Fruit fly (Drosophila melanogaster) whole organism, embryonic: Measurements from ENCODE around the gene Atox1.
A peak's percentile ranks its signal among the peaks of the same experiment; 100 is the strongest.

Experiments
- Abd-B ChIP-seq: fragments of 200-800 bp; sonication (Bioruptor generic); optimal IDR thresholded peaks from 2 replicates; lab custom pipeline; 2018; ENCODE audit warnings: missing biosample characterization, mild to moderate bottlenecking, missing genetic modification characterization, moderate library complexity
- Adf1 ChIP-seq: fragments of 200-800 bp; sonication (Bioruptor generic); IDR thresholded peaks from 2 replicates; pipeline ENCODE4 v1.3.6; 2022; ENCODE audit warnings: missing biosample characterization, missing genetic modification characterization
- B-H1 ChIP-seq: fragments of 200-800 bp; sonication (Bioruptor generic); IDR thresholded peaks from 3 replicates; pipeline ENCODE4 v1.3.6; 2022; ENCODE audit warnings: missing biosample characterization, missing genetic modification characterization
- Bdp1 ChIP-seq: fragments of 200-800 bp; sonication (Bioruptor generic); optimal IDR thresholded peaks from 3 replicates; lab custom pipeline; 2016; ENCODE audit warnings: missing biosample characterization, missing genetic modification characterization
- CG1024 ChIP-seq: fragments of 200-800 bp; sonication (Bioruptor generic); IDR thresholded peaks from 2 replicates; pipeline ENCODE4 v1.3.6; 2022; ENCODE audit warnings: missing biosample characterization, missing genetic modification characterization
- CG10267 ChIP-seq: fragments of 200-800 bp; sonication (Bioruptor generic); optimal IDR thresholded peaks from 2 replicates; lab custom pipeline; 2018; ENCODE audit warnings: missing biosample characterization, mild to moderate bottlenecking, missing genetic modification characterization, moderate library complexity
- CG10274 ChIP-seq: fragments of 200-800 bp; sonication (Bioruptor generic); optimal IDR thresholded peaks from 3 replicates; lab custom pipeline; 2017; ENCODE audit warnings: missing biosample characterization, mild to moderate bottlenecking, missing genetic modification characterization
- CG13624 ChIP-seq: fragments of 200-800 bp; sonication (Bioruptor generic); optimal IDR thresholded peaks from 2 replicates; lab custom pipeline; 2016; ENCODE audit warnings: missing biosample characterization, missing genetic modification characterization
- CG15696 ChIP-seq: fragments of 200-800 bp; sonication (Bioruptor generic); optimal IDR thresholded peaks from 2 replicates; lab custom pipeline; 2019; ENCODE audit warnings: missing biosample characterization, mild to moderate bottlenecking, missing genetic modification characterization, moderate library complexity
- CG1647 ChIP-seq: fragments of 200-800 bp; sonication (Bioruptor generic); optimal IDR thresholded peaks from 3 replicates; lab custom pipeline; 2016; ENCODE audit warnings: missing biosample characterization, missing genetic modification characterization
- CG16863 ChIP-seq: fragments of 200-800 bp; sonication (Bioruptor generic); optimal IDR thresholded peaks from 3 replicates; lab custom pipeline; 2016; ENCODE audit warnings: missing biosample characterization, missing genetic modification characterization
- CG17328 ChIP-seq: fragments of 200-800 bp; sonication (Bioruptor generic); IDR thresholded peaks from 2 replicates; pipeline ENCODE4 v1.3.6; 2022; ENCODE audit warnings: missing biosample characterization, missing genetic modification characterization
- CG18262 ChIP-seq: fragments of 200-800 bp; optimal IDR thresholded peaks from 3 replicates; lab custom pipeline; 2019; ENCODE audit warnings: missing biosample characterization, mild to moderate bottlenecking, missing genetic modification characterization, moderate library complexity
- CG18619 ChIP-seq: fragments of 200-800 bp; sonication (Bioruptor generic); optimal IDR thresholded peaks from 3 replicates; lab custom pipeline; 2017; ENCODE audit warnings: missing biosample characterization, mild to moderate bottlenecking, missing genetic modification characterization
- CG18764 ChIP-seq: fragments of 200-800 bp; sonication (Bioruptor generic); optimal IDR thresholded peaks from 3 replicates; lab custom pipeline; 2016; ENCODE audit warnings: missing biosample characterization, missing genetic modification characterization
- CG2120 ChIP-seq: fragments of 200-800 bp; sonication (Bioruptor generic); optimal IDR thresholded peaks from 3 replicates; lab custom pipeline; 2016; ENCODE audit warnings: missing biosample characterization, missing genetic modification characterization
- CG2678 ChIP-seq: fragments of 200-800 bp; sonication (Bioruptor generic); optimal IDR thresholded peaks from 3 replicates; lab custom pipeline; 2019; ENCODE audit warnings: missing biosample characterization, mild to moderate bottlenecking, missing genetic modification characterization, moderate library complexity
- CG33213 ChIP-seq: fragments of 200-800 bp; sonication (Bioruptor generic); optimal IDR thresholded peaks from 3 replicates; lab custom pipeline; 2016; ENCODE audit warnings: missing biosample characterization, missing genetic modification characterization
- CG4617 ChIP-seq: fragments of 200-800 bp; sonication (Bioruptor generic); optimal IDR thresholded peaks from 3 replicates; lab custom pipeline; 2016; ENCODE audit warnings: missing biosample characterization, missing genetic modification characterization, borderline replicate concordance
- CG6689 ChIP-seq: fragments of 200-800 bp; sonication (Bioruptor generic); IDR thresholded peaks from 2 replicates; pipeline ENCODE4 v1.3.6; 2022; ENCODE audit warnings: missing biosample characterization, missing genetic modification characterization
- CG7786 ChIP-seq: fragments of 200-800 bp; sonication (Bioruptor generic); optimal IDR thresholded peaks from 2 replicates; lab custom pipeline; 2016; ENCODE audit warnings: missing biosample characterization, missing genetic modification characterization
- CG7839 ChIP-seq: fragments of 200-800 bp; sonication (Bioruptor generic); optimal IDR thresholded peaks from 3 replicates; lab custom pipeline; 2018; ENCODE audit warnings: missing biosample characterization, mild to moderate bottlenecking, missing genetic modification characterization, moderate library complexity
- CG7987 ChIP-seq: fragments of 200-800 bp; sonication (Bioruptor generic); optimal IDR thresholded peaks from 2 replicates; lab custom pipeline; 2018; ENCODE audit warnings: missing biosample characterization, mild to moderate bottlenecking, missing genetic modification characterization, moderate library complexity
- CG9215 ChIP-seq: fragments of 200-800 bp; sonication (Bioruptor generic); IDR thresholded peaks from 2 replicates; pipeline ENCODE4 v1.3.6; 2022; ENCODE audit warnings: missing biosample characterization, missing genetic modification characterization
- CG9797 ChIP-seq: fragments of 200-800 bp; sonication (Bioruptor generic); optimal IDR thresholded peaks from 3 replicates; lab custom pipeline; 2018; ENCODE audit warnings: missing biosample characterization, mild to moderate bottlenecking, missing genetic modification characterization
- D ChIP-seq, 2 experiments: fragments of 200-800 bp in 1 of 2; fragments of >200 bp in 1 of 2; sonication (Bioruptor generic) in 1 of 2; optimal IDR thresholded peaks; 2 replicates in 1 of 2; 3 replicates in 1 of 2; lab custom pipeline; 2017; ENCODE audit warnings: mild to moderate bottlenecking in 1 of 2, missing biosample characterization in 1 of 2, missing genetic modification characterization in 1 of 2, missing genetic modification reagents in 1 of 2
- D19A ChIP-seq: fragments of 200-800 bp; optimal IDR thresholded peaks from 3 replicates; lab custom pipeline; 2019; ENCODE audit warnings: missing biosample characterization, mild to moderate bottlenecking, missing genetic modification characterization, moderate library complexity
- Fer2 ChIP-seq: fragments of 200-800 bp; sonication (Bioruptor generic); optimal IDR thresholded peaks from 2 replicates; lab custom pipeline; 2018; ENCODE audit warnings: missing biosample characterization, mild to moderate bottlenecking, missing genetic modification characterization, moderate library complexity
- HmgZ ChIP-seq: fragments of 200-800 bp; sonication (Bioruptor generic); optimal IDR thresholded peaks from 2 replicates; lab custom pipeline; 2018; ENCODE audit warnings: missing biosample characterization, mild to moderate bottlenecking, missing genetic modification characterization
- Hsf ChIP-seq: fragments of 200-800 bp; sonication (Bioruptor generic); optimal IDR thresholded peaks from 3 replicates; lab custom pipeline; 2016; ENCODE audit warnings: missing biosample characterization, missing genetic modification characterization
- Lhr ChIP-seq: fragments of 200-800 bp; sonication (Bioruptor generic); optimal IDR thresholded peaks from 3 replicates; lab custom pipeline; 2017; ENCODE audit warnings: mild to moderate bottlenecking, missing biosample characterization, missing genetic modification reagents, missing genetic modification characterization
- Mad ChIP-seq: fragments of 200-800 bp; sonication (Bioruptor generic); optimal IDR thresholded peaks from 2 replicates; lab custom pipeline; 2016; ENCODE audit warnings: missing biosample characterization, missing genetic modification characterization
- Nf-YB ChIP-seq: fragments of 200-800 bp; sonication (Bioruptor generic); optimal IDR thresholded peaks from 3 replicates; lab custom pipeline; 2019; ENCODE audit warnings: missing biosample characterization, mild to moderate bottlenecking, missing genetic modification characterization, moderate library complexity
- Oaz ChIP-seq: fragments of 200-800 bp; sonication (Bioruptor generic); IDR thresholded peaks from 2 replicates; pipeline ENCODE4 v1.3.6; 2022; ENCODE audit warnings: missing biosample characterization, missing genetic modification characterization
- Pdp1 ChIP-seq, 2 experiments: fragments of 200-800 bp; sonication (Bioruptor generic); optimal IDR thresholded peaks; 3 replicates each; lab custom pipeline; 2016; ENCODE audit warnings: missing biosample characterization in 2 of 2, missing genetic modification characterization in 2 of 2, mild to moderate bottlenecking in 1 of 2, moderate library complexity in 1 of 2
- ase ChIP-seq: fragments of 200-800 bp; sonication (Bioruptor generic); IDR thresholded peaks from 3 replicates; pipeline ENCODE4 v1.3.6; 2022; ENCODE audit warnings: missing biosample characterization, missing genetic modification characterization
- bab2 ChIP-seq: fragments of 200-800 bp; sonication (Bioruptor generic); optimal IDR thresholded peaks from 2 replicates; lab custom pipeline; 2016; ENCODE audit warnings: missing biosample characterization, missing genetic modification characterization
- disco-r ChIP-seq: fragments of 200-800 bp; sonication (Bioruptor generic); optimal IDR thresholded peaks from 2 replicates; lab custom pipeline; 2016; ENCODE audit warnings: missing biosample characterization, missing genetic modification characterization
- emc ChIP-seq: fragments of 200-800 bp; sonication (Bioruptor generic); optimal IDR thresholded peaks from 2 replicates; lab custom pipeline; 2016; ENCODE audit warnings: missing biosample characterization, missing genetic modification characterization
- ems ChIP-seq: fragments of 200-800 bp; sonication (Bioruptor generic); optimal IDR thresholded peaks from 3 replicates; lab custom pipeline; 2016; ENCODE audit warnings: missing biosample characterization, missing genetic modification characterization
- en ChIP-seq: fragments of 200-800 bp; sonication (Bioruptor generic); optimal IDR thresholded peaks from 2 replicates; lab custom pipeline; 2016; ENCODE audit warnings: missing biosample characterization, missing genetic modification characterization
- insv ChIP-seq, 2 experiments: fragments of 200-800 bp; sonication (Bioruptor generic); optimal IDR thresholded peaks; 3 replicates each; lab custom pipeline; 2016 to 2018; ENCODE audit warnings: missing biosample characterization in 2 of 2, missing genetic modification characterization in 2 of 2
- kni ChIP-seq: fragments of 200-800 bp; sonication (Bioruptor generic); optimal IDR thresholded peaks from 3 replicates; lab custom pipeline; 2017; ENCODE audit warnings: mild to moderate bottlenecking, missing biosample characterization, missing genetic modification reagents, missing genetic modification characterization
- luna ChIP-seq: fragments of 200-800 bp; sonication (Bioruptor generic); optimal IDR thresholded peaks from 2 replicates; lab custom pipeline; 2016; ENCODE audit warnings: missing biosample characterization, missing genetic modification characterization
- peb ChIP-seq: fragments of 200-800 bp; sonication (Bioruptor generic); IDR thresholded peaks from 2 replicates; pipeline ENCODE4 v1.3.6; 2022; ENCODE audit warnings: missing biosample characterization, missing genetic modification characterization
- sc ChIP-seq, 3 experiments: fragments of >200 bp in 2 of 3; fragments of 200-800 bp in 1 of 3; sonication (Bioruptor generic) in 1 of 3; optimal IDR thresholded peaks; 2 replicates in 2 of 3; 3 replicates in 1 of 3; lab custom pipeline; 2017; ENCODE audit warnings: mild to moderate bottlenecking in 1 of 3, missing biosample characterization in 1 of 3, missing genetic modification characterization in 1 of 3, missing genetic modification reagents in 1 of 3
- trem ChIP-seq: fragments of 200-800 bp; optimal IDR thresholded peaks from 3 replicates; lab custom pipeline; 2019; ENCODE audit warnings: missing biosample characterization, mild to moderate bottlenecking, missing genetic modification characterization, moderate library complexity
- ttk ChIP-seq: fragments of 200-800 bp; sonication (Bioruptor generic); IDR thresholded peaks from 2 replicates; pipeline ENCODE4 v2.1.2; 2022; ENCODE audit warnings: missing biosample characterization, missing genetic modification characterization
- wdn ChIP-seq: fragments of 200-800 bp; sonication (Bioruptor generic); IDR thresholded peaks from 2 replicates; pipeline ENCODE4 v1.3.6; 2022; ENCODE audit warnings: missing biosample characterization, missing genetic modification characterization

The Atox1 gene

DNA sequence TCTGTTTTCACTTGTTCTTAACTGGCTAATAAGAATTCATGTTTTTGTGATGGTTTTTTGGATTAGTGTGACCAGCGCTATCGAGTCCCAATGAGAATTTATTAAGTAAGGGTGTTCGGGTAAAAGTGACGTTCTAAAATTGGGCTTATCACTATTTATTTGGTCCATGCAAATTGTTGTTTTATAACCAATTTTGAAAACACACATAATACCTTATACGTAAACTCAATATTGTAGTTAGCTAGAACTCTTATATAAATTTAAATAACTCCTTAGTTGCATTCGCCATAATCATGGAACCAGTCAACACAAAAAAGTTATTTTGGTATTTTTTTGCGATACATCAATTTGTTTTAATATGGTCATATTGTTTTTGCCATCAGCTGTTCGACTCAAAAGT is 38.9 kb downstream of the Atox1 start, which contains the start of the genes Als2 and CG11248 (continued):
- TF ChIP-seq emc (GFP tag; lab: Kevin White, UChicago) (peak; percentile 32), Fer2 (peak; percentile 68), CG2120 (peak; percentile 87), CG18619 (peak; percentile 47), CG33213 (GFP tag; lab: Kevin White, UChicago) (peak; percentile 13), CG2678 (tag; lab: Kevin White, UChicago) (peak; percentile 82), Bdp1 (GFP tag; lab: Kevin White, UChicago) (peak; percentile 42), disco-r (GFP tag; lab: Kevin White, UChicago) (no peak), Abd-B (peak; percentile 85), CG10267 (tag; lab: Kevin White, UChicago) (peak; percentile 73), Oaz (0 out of 2 replicates have a peak, but pooled peaks have one; percentile 27), Lhr (GFP tag; lab: Kevin White, UChicago) (peak; percentile 71), CG18262 (tag; lab: Kevin White, UChicago) (peak; percentile 73), ttk (GFP tag; lab: Robert Waterston, UW) (peak; percentile 37; the same call in 1 of the 2 replicates), wdn (GFP tag; lab: Robert Waterston, UW) (peak; percentile 33; the same call in 1 of the 2 replicates), Adf1 (GFP tag; lab: Robert Waterston, UW) (peak; percentile 24; the same call in 1 of the 2 replicates), luna (peak; percentile 47), Hsf (peak; percentile 85), CG7839 (tag; lab: Kevin White, UChicago) (peak; percentile 81), CG9215 (GFP tag; lab: Robert Waterston, UW) (peak; percentile 64), bab2 (GFP tag; lab: Kevin White, UChicago) (peak; percentile 72), CG18764 (GFP tag; lab: Kevin White, UChicago) (peak; percentile 50), ems (GFP tag; lab: Kevin White, UChicago) (peak; percentile 56), insv (GFP tag; optimal IDR thresholded peaks at IDR 0.05; lab: Kevin White, UChicago) (peak; percentile 81 to 96), CG7786 (GFP tag; lab: Kevin White, UChicago) (peak; percentile 66), CG17328 (GFP tag; lab: Robert Waterston, UW) (peak; percentile 45; the same call in 1 of the 2 replicates), Nf-YB (peak; percentile 29), CG9797 (GFP tag; lab: Kevin White, UChicago) (peak; percentile 80), HmgZ (tag; lab: Kevin White, UChicago) (peak; percentile 70), peb (peak; percentile 41; the same call in 1 of the 2 replicates), CG4617 (GFP tag; lab: Kevin White, UChicago) (peak; percentile 83), CG13624 (peak; percentile 69), CG1024 (GFP tag; lab: Robert Waterston, UW) (peak; percentile 14; the same call in 1 of the 2 replicates), CG16863 (GFP tag; lab: Kevin White, UChicago) (peak; percentile 49), D (optimal IDR thresholded peaks at IDR 0.05; lab: Kevin White, UChicago) (no peak), D (GFP tag; optimal IDR thresholded peaks at IDR 0.05; lab: Kevin White, UChicago) (peak; percentile 60), ase (GFP tag; lab: Robert Waterston, UW) (0 out of 3 replicates have a peak, but pooled peaks have one; percentile 18), Mad (GFP tag; lab: Kevin White, UChicago) (peak; percentile 67), CG7987 (GFP tag; lab: Kevin White, UChicago) (no peak), CG10274 (GFP tag; lab: Kevin White, UChicago) (no peak), B-H1 (GFP tag; lab: Robert Waterston, UW) (peak; percentile 43; the same call in 2 of the 3 replicates), Pdp1 (GFP tag; optimal IDR thresholded peaks at IDR 0.05; lab: Kevin White, UChicago) (peak in 1 of 2 experiments; percentile 68), kni (no peak), CG6689 (GFP tag; lab: Robert Waterston, UW) (peak; percentile 74), trem (peak; percentile 72), CG15696 (tag; lab: Kevin White, UChicago) (peak; percentile 82), sc (optimal IDR thresholded peaks at IDR 0.05; lab: Kevin White, UChicago) (no peak), sc (GFP tag; optimal IDR thresholded peaks at IDR 0.05; lab: Kevin White, UChicago) (no peak), D19A (tag; lab: Kevin White, UChicago) (no peak), en (GFP tag; lab: Kevin White, UChicago) (peak; percentile 46), CG1647 (peak; percentile 38)
